Fruit fly (Drosophila melanogaster) Kc167 (cell line): ENCODE measurements around the gene Phs.

ENCODE experiments used
- Myc ChIP-seq: fragments of >200 bp; optimal IDR thresholded peaks from 2 replicates; lab custom pipeline; 2017; ENCODE audit warnings: missing external identifiers
- h ChIP-seq: fragments of >200 bp; optimal IDR thresholded peaks from 3 replicates; lab custom pipeline; 2018; ENCODE audit warnings: missing external identifiers

DNA sequence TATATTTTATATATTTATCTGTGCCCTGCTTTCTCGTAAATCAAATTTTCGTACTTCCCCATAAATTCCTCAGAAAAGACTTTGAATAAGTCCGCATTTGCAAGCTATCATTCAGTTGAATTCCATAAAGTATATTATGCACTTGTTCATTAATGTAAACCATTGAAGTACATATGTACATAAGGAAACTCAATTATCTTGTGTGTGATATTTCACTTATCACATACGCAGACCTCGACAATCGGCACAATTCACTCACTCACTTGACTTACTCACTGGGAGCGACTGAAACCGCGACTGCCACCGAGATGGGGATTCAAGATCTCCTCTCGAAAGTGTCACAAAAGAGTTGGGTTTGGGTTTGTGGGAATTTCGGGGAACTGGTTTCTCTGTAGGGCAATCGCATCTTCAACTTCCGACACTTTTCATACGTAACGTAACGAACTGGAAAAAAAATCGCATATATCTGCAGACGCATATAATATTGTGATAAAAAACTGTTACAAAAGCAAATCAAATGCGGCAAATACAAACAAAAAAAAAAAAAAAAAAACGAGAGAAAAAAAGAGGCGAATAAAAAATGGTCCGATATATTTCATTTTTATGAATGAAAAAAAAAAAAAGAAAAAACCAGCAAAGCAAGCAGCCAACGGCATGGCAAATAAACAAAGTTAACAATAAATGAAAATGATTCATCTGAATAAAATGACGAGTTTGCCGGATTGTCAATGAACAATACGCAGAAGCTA lies 22.5 kb upstream of the Phs start:
- no peak for TF ChIP-seq Myc (lab: Kevin White, UChicago)
- no peak for TF ChIP-seq h
